Worm (Caenorhabditis elegans): ENCODE measurements around the gene F46F5.10.
"Not testable (repeated sequence)": the region's sequence is repeated elsewhere in the genome, so short reads cannot be mapped to it uniquely, and the experiment has no call there.

F46F5.10 gene

DNA sequence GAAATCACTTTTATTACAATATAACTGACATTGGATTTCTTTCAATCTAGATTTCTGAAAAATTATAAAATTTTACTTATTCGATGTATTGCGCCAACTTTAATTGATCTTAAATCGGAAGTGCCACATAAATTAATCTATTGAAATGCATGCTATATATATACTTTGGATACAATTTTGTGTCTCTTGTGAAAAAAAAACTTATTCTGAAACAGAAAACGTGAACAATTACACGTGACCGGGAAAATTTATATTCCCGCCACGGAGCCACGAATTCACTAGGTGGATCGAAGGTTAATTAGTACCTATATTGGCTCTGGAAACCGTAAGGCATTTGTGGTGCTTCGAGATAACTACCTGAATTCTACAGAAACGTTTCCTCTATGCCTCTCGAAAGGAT lies 23.9 kb upstream of the F46F5.10 start, which contains the start of gene F46F5.14:
Gene F46F5.14 (plus strand): TSS at position 301 of the 400 bp plus-strand sequence.
- TF ChIP-seq klf-2 (GFP tag; conservative IDR thresholded peaks at IDR 0.05) = no peak
- TF ChIP-seq flt-1 (GFP tag; IDR thresholded peaks at IDR 0.05) = no peak
- no peak for TF ChIP-seq cog-1 (tag; optimal IDR thresholded peaks at IDR 0.05)
- TF ChIP-seq ref-1 (GFP tag; conservative IDR thresholded peaks at IDR 0.05) = no peak
- no peak for TF ChIP-seq ztf-23 (GFP tag; IDR thresholded peaks at IDR 0.05)
- no peak for TF ChIP-seq med-1 (GFP tag; optimal IDR thresholded peaks at IDR 0.05; ENCODE audit: insufficient read depth)
- no peak for TF ChIP-seq ztf-29 (GFP tag; IDR thresholded peaks at IDR 0.05)
- no peak for TF ChIP-seq T22C8.4 (GFP tag; IDR thresholded peaks at IDR 0.05)
- no peak for TF ChIP-seq tab-1 (GFP tag; IDR thresholded peaks at IDR 0.05)

DNA sequence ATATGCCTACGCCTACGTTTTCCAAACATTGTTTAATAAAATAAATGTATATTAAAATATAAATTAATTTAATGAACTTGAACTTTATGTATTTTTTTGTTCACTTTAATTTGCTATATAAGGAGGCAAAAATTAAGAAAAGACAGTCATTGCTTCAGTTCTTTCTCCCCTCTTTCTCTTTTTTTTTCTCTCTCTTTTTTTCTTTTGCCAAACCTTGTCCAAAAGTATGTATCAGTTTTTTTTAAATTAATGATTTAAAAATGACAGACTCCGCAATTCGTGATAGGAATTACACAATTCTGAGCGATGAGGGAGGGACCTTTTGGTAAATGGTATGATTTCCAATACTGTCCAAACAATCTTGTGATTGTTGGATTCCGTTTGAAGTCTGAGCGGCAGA lies 20.6 kb upstream of the F46F5.10 start, which contains the start of gene F46F5.13:
Gene F46F5.13 (plus strand): TSS at position 301 of the 400 bp plus-strand sequence.
- TF ChIP-seq ztf-29 (GFP tag; IDR thresholded peaks at IDR 0.05) (no peak), ztf-23 (GFP tag; IDR thresholded peaks at IDR 0.05) (no peak)

DNA sequence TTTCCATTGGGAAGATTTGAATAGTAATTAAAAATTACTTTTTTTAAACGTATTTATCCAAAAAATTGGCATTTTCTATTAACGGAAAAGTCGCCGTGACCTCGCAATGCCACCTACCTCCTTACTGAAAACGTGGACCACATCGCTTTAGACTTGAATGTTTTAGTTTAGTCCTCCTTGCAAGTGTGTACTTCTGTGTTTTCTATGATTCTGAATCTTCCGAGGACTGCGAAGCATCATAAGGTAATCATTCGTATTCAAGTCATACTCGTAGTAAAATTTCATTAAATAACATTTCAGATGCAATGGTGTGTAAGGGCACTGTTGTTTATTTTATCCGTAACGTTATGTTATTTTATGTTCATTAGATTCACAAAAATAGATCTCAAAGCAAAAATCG lies 15.2 kb upstream of the F46F5.10 start, which contains the start of gene F46F5.11:
Gene F46F5.11 (plus strand): TSS at position 301 of the 400 bp plus-strand sequence.
- TF ChIP-seq T22C8.4 (GFP tag; IDR thresholded peaks at IDR 0.05) (no peak), flt-1 (GFP tag; IDR thresholded peaks at IDR 0.05) (no peak), klf-2 (GFP tag; conservative IDR thresholded peaks at IDR 0.05) (no peak), tab-1 (GFP tag; IDR thresholded peaks at IDR 0.05) (no peak), ztf-23 (GFP tag; IDR thresholded peaks at IDR 0.05) (no peak), ref-1 (GFP tag; conservative IDR thresholded peaks at IDR 0.05) (no peak), med-1 (GFP tag; optimal IDR thresholded peaks at IDR 0.05; ENCODE audit: insufficient read depth) (no peak), ztf-29 (GFP tag; IDR thresholded peaks at IDR 0.05) (no peak)

DNA sequence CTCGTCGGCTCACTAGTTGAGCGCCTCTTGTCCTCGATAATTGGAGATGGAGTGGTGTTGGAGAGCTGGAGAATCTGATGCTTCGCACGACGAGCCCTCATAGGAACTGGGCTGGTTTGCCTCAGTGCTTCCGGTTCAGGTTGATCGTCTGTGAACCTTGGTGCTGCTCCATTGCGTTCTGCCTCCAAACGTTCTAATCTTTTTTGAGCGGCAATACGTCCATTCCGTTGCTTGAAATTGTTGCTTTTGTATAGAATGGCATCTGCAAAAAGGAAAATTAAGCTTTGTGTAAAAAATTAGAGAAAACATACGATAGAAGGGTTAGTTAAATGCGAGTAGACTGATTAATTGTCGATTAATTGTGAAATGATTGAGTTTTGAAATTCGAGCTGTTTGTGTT lies 10.7 kb upstream of the F46F5.10 start, which contains the start of gene F46F5.5:
Gene F46F5.5 (minus strand): TSS at position 101 of the 400 bp plus-strand sequence.
- no peak for TF ChIP-seq ztf-23 (GFP tag; IDR thresholded peaks at IDR 0.05)
- TF ChIP-seq T22C8.4 (GFP tag; IDR thresholded peaks at IDR 0.05) = no peak
- TF ChIP-seq cog-1 (tag; optimal IDR thresholded peaks at IDR 0.05) = no peak
- no peak for TF ChIP-seq flt-1 (GFP tag; IDR thresholded peaks at IDR 0.05)
- TF ChIP-seq klf-2 (GFP tag; conservative IDR thresholded peaks at IDR 0.05) = no peak
- TF ChIP-seq ref-1 (GFP tag; conservative IDR thresholded peaks at IDR 0.05) = no peak
- no peak for TF ChIP-seq med-1 (GFP tag; optimal IDR thresholded peaks at IDR 0.05; ENCODE audit: insufficient read depth)
- no peak for TF ChIP-seq tab-1 (GFP tag; IDR thresholded peaks at IDR 0.05)
- no peak for TF ChIP-seq ztf-29 (GFP tag; IDR thresholded peaks at IDR 0.05)

DNA sequence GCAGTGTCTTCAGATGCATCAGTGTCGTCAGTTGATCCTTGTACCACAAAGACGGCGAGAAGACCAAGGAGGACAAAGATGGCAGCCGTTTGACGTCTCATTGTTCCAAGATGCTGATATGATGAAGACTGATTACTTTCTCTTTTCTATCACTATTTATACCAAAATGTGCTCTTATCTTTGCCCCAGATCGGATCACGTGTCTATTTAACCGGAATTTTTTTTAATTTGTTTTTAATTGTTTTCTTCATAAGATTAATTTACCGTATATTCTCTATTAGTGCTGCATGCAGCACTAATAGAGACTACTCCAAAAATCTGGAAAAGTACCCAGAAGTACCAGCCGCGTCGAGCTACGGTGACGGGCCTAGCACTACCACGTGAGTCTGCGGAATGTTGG lies 8.9 kb upstream of the F46F5.10 start, which contains the start of gene msrp-3:
Gene msrp-3 (minus strand): TSS at position 101 of the 400 bp plus-strand sequence.
- no peak for TF ChIP-seq ref-1 (GFP tag; conservative IDR thresholded peaks at IDR 0.05)
- no peak for TF ChIP-seq T22C8.4 (GFP tag; IDR thresholded peaks at IDR 0.05)
- no peak for TF ChIP-seq ztf-29 (GFP tag; IDR thresholded peaks at IDR 0.05)
- no peak for TF ChIP-seq flt-1 (GFP tag; IDR thresholded peaks at IDR 0.05)
- TF ChIP-seq ztf-23 (GFP tag; IDR thresholded peaks at IDR 0.05) = no peak
- no peak for TF ChIP-seq klf-2 (GFP tag; conservative IDR thresholded peaks at IDR 0.05)
- TF ChIP-seq med-1 (GFP tag; optimal IDR thresholded peaks at IDR 0.05; ENCODE audit: insufficient read depth) = no peak
- TF ChIP-seq cog-1 (tag; optimal IDR thresholded peaks at IDR 0.05) = no peak
- no peak for TF ChIP-seq tab-1 (GFP tag; IDR thresholded peaks at IDR 0.05)

DNA sequence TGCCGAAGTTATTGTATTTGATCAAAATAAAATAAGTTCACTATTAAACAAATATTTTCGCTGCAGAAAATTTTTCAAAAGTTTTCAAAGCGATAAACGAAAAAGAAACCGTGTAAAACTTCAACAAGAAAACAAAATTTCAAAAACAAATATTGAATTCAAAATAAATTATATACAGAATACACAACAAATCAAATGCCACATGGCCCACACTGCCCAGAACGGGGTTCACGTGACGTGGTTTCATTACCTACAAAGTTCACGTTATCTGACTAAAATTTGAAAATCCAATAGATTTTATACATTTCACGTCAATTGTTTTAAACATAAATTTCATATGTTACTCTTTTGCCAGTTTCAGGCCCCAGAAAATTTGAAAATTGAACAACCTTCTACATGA lies 3.1 kb upstream of the F46F5.10 start, which contains the start of gene F46F5.7:
Gene F46F5.7 (minus strand): TSS at position 101 of the 400 bp plus-strand sequence.
- no peak for TF ChIP-seq flt-1 (GFP tag; IDR thresholded peaks at IDR 0.05)
- no peak for TF ChIP-seq klf-2 (GFP tag; conservative IDR thresholded peaks at IDR 0.05)
- no peak for TF ChIP-seq ztf-29 (GFP tag; IDR thresholded peaks at IDR 0.05)
- TF ChIP-seq ref-1 (GFP tag; conservative IDR thresholded peaks at IDR 0.05) = no peak
- TF ChIP-seq ztf-23 (GFP tag; IDR thresholded peaks at IDR 0.05) = no peak
- no peak for TF ChIP-seq tab-1 (GFP tag; IDR thresholded peaks at IDR 0.05)
- TF ChIP-seq med-1 (GFP tag; optimal IDR thresholded peaks at IDR 0.05; ENCODE audit: insufficient read depth) = no peak
- no peak for TF ChIP-seq T22C8.4 (GFP tag; IDR thresholded peaks at IDR 0.05)
- TF ChIP-seq cog-1 (tag; optimal IDR thresholded peaks at IDR 0.05) = no peak

DNA sequence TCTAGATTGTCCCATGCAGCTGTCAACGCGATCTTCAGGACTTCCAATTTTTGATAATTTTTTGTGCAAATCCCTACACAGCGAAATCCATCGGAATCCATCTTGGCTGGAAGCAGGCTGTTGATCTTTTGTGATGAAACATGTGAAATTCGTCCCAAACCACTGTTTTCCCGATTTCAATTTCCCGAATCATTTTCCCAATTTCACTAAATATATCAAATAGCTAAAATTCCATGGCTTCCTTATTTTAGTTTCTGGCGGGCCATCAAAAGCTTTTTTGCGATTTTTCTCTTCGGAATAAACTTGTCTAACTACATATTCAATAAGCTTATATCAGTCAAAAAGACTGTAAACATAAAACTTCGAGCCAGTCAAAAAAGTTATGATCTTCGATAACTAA lies 2.1 kb upstream of the F46F5.10 start, which contains the start of gene F46F5.8:
Gene F46F5.8 (minus strand): TSS at position 101 of the 400 bp plus-strand sequence.
- TF ChIP-seq ztf-23 (GFP tag; IDR thresholded peaks at IDR 0.05) = no peak
- no peak for TF ChIP-seq cog-1 (tag; optimal IDR thresholded peaks at IDR 0.05)
- no peak for TF ChIP-seq flt-1 (GFP tag; IDR thresholded peaks at IDR 0.05)
- no peak for TF ChIP-seq ref-1 (GFP tag; conservative IDR thresholded peaks at IDR 0.05)

DNA sequence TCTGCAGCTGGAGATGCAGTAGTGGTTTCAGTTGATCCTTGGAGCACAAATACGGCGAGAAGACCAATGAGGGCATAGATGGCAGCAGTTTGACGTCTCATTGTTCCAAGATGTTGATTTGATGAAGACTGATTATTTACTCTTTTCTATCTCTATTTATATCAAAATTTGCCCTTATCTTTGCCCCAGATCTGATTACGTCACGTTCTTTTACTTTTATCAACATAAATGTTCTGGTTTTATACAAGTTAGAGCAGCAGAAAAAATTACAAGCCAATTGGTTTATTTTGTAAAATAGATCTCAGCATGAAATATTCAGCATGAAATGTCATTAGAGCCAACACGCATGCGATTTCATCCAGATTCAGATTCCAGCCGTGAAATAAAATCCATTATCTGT lies 899 bp upstream of the F46F5.10 start, which contains the start of gene msrp-4:
Gene msrp-4 (minus strand): TSS at position 101 of the 400 bp plus-strand sequence.
- TF ChIP-seq ztf-29 (GFP tag; IDR thresholded peaks at IDR 0.05); ztf-23 (GFP tag; IDR thresholded peaks at IDR 0.05); cog-1 (tag; optimal IDR thresholded peaks at IDR 0.05): not testable (repeated sequence)

DNA sequence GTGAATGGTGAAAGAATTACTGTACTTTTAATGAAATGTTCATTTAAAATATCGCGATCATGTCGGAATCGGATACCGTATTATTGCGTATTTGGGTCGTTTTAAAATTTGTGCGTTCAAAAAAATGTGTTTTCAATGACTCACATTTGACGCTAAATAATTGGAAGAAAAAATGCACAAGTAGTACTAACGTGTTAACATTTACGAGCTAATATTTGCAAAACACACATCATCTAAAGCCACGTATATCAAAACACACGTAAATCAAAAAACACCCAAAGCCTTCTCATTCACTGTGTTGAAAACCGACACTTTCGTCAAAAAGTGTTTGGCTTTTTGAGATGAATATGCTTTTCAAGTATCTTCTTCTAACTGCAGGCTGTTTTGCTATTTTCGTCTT lies 1.9 kb downstream of the F46F5.10 start, which contains the start of gene F28A10.1:
Gene F28A10.1 (plus strand): TSS at position 301 of the 400 bp plus-strand sequence.
- TF ChIP-seq med-1 (GFP tag; optimal IDR thresholded peaks at IDR 0.05; ENCODE audit: insufficient read depth) (no peak), T22C8.4 (GFP tag; IDR thresholded peaks at IDR 0.05) (no peak), klf-2 (GFP tag; conservative IDR thresholded peaks at IDR 0.05) (no peak), ref-1 (GFP tag; conservative IDR thresholded peaks at IDR 0.05) (no peak), flt-1 (GFP tag; IDR thresholded peaks at IDR 0.05) (no peak), cog-1 (tag; optimal IDR thresholded peaks at IDR 0.05) (no peak), tab-1 (GFP tag; IDR thresholded peaks at IDR 0.05) (no peak), ztf-23 (GFP tag; IDR thresholded peaks at IDR 0.05) (no peak), ztf-29 (GFP tag; IDR thresholded peaks at IDR 0.05) (no peak)

DNA sequence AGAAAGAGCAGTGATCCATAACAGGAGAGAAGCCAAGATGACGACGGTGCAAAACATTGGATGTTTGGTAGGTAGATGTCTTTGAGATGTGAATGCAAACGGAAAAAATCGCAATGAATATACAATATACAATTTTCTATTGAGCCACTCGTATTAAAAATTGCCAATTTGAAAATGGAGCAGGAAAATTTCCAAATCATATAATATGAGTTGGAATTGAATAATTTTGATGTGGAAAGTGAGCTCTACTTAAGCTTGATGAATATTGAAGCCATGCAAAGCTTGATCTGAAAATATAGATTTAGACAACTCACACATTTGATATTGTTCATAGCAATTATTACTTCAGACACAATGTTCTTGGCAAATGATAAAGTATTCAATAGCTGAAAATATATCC lies 14.8 kb downstream of the F46F5.10 start, which contains the start of gene F28A10.8:
Gene F28A10.8 (minus strand): TSS at position 101 of the 400 bp plus-strand sequence.
- TF ChIP-seq med-1 (GFP tag; optimal IDR thresholded peaks at IDR 0.05; ENCODE audit: insufficient read depth) = no peak
- no peak for TF ChIP-seq flt-1 (GFP tag; IDR thresholded peaks at IDR 0.05)
- no peak for TF ChIP-seq T22C8.4 (GFP tag; IDR thresholded peaks at IDR 0.05)
- no peak for TF ChIP-seq klf-2 (GFP tag; conservative IDR thresholded peaks at IDR 0.05)
- TF ChIP-seq ztf-29 (GFP tag; IDR thresholded peaks at IDR 0.05) = no peak
- TF ChIP-seq ztf-23 (GFP tag; IDR thresholded peaks at IDR 0.05) = no peak
- TF ChIP-seq ref-1 (GFP tag; conservative IDR thresholded peaks at IDR 0.05) = no peak
- no peak for TF ChIP-seq cog-1 (tag; optimal IDR thresholded peaks at IDR 0.05)
- no peak for TF ChIP-seq tab-1 (GFP tag; IDR thresholded peaks at IDR 0.05)
